Worm (Caenorhabditis elegans) whole organism, L1 larva: ENCODE measurements around the gene F44B9.10.

ENCODE experiments used
- C04F5.9 ChIP-seq: sonication (generic microtip); optimal IDR thresholded peaks from 2 replicates; lab custom pipeline; 2016; ENCODE audit warnings: missing genetic modification characterization, missing compliant biosample characterization
- nhr-84 ChIP-seq: sonication (generic microtip); optimal IDR thresholded peaks from 2 replicates; lab custom pipeline; 2017; ENCODE audit warnings: missing biosample characterization, missing genetic modification characterization
- pag-3 ChIP-seq: sonication (generic microtip); optimal IDR thresholded peaks from 2 replicates; lab custom pipeline; 2017; ENCODE audit warnings: missing genetic modification characterization, mild to moderate bottlenecking, missing compliant biosample characterization, antibody characterized with exemption, borderline replicate concordance; ENCODE audit not compliant: insufficient read depth
- pqm-1 ChIP-seq: sonication (generic microtip); optimal IDR thresholded peaks from 3 replicates; lab custom pipeline; 2017; ENCODE audit warnings: missing biosample characterization, missing genetic modification characterization

DNA sequence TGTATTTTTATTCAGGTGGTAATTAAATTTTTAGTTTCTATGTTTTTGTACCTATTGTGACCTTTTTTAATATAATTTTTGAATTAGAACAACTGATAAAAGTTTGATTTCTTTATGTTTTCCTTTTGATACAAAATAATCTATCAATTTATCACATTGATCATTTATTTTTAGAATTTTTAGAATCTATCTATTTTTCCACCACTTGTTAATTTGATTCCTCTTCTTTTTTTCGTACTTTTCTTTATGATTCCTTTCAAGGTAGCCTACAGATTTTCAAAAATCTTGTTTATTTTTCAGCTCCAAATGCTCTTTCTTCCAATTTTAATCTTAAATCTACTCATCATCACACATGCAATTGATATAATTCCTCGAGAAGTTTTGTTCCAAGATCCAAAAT lies 4.5 kb upstream of the F44B9.10 start, which contains the start of gene dpf-6:
- TF ChIP-seq pqm-1 (no peak), C04F5.9 (no peak), nhr-84 (no peak), pag-3 (no peak)
